Fruit fly (Drosophila melanogaster): Measurements from ENCODE around the gene Est-Q.

The Est-Q gene

DNA sequence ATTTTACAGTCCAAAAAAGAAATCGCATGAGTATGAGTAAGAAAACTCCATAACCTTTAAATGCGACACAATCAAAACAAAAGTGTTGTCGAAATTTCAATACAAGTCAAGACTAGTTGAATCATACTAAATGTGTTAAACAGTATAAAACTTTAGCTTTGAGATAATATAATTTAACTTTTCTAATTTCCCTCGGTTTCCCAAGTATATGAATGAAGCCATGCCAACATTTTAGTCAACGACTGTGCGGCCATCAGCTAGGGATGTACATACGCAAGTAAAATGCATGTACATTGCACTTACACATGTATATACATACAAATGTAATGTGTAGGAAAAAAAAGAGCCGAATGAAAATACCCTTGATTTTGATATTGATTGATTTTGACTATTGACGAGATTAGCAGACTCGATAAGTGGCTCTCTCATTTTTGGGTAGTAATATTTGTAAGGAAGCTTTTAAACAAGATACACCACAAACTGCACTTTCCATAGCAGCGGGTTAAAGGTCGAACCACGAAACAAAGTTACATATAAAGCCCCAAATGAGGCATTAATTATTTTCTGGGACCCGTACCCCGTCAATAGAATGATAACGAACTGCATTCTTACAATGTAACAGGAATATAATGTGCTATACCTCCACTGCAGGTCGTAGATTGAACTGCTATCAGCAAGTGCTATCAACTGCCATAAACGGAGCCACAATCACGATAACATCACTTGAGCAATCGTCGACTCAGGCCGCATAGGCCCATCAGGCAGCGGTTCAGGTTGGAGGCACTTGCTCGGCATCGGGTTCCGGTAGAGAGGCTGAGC is 23.1 kb downstream of the Est-Q start:
- TF ChIP-seq fd85E (GFP tag; optimal IDR thresholded peaks at IDR 0.05), result no peak
- no peak; the same call in 1 of the 2 replicates for TF ChIP-seq CG15336 (GFP tag; IDR thresholded peaks at IDR 0.05)
- TF ChIP-seq CG11902 (GFP tag; optimal IDR thresholded peaks at IDR 0.05), result no peak
- peak; percentile 39 for TF ChIP-seq CG31627 (GFP tag; optimal IDR thresholded peaks at IDR 0.05)
- no peak for TF ChIP-seq CG10631 (GFP tag; optimal IDR thresholded peaks at IDR 0.05)
- TF ChIP-seq CG7368 (GFP tag; optimal IDR thresholded peaks at IDR 0.05), result no peak
- TF ChIP-seq topi (GFP tag; optimal IDR thresholded peaks at IDR 0.05), result peak; percentile 35
- peak; percentile 16 for TF ChIP-seq CG8319 (GFP tag; optimal IDR thresholded peaks at IDR 0.05)
- peak; percentile 48 for TF ChIP-seq cyc (GFP tag; optimal IDR thresholded peaks at IDR 0.05)
- TF ChIP-seq achi (GFP tag; optimal IDR thresholded peaks at IDR 0.05), result no peak
- TF ChIP-seq Eip93F (GFP tag; optimal IDR thresholded peaks at IDR 0.05), result no peak
- TF ChIP-seq Ets96B (tag; optimal IDR thresholded peaks at IDR 0.05), result peak; percentile 49
- peak; percentile 66 for TF ChIP-seq Hr4 (GFP tag; optimal IDR thresholded peaks at IDR 0.05)
- TF ChIP-seq CG6808 (GFP tag; optimal IDR thresholded peaks at IDR 0.05), result no peak
- no peak for TF ChIP-seq vri (GFP tag; optimal IDR thresholded peaks at IDR 0.05)
- no peak for TF ChIP-seq OdsH (GFP tag; optimal IDR thresholded peaks at IDR 0.05)
- peak; percentile 31 for TF ChIP-seq CG3032 (tag; optimal IDR thresholded peaks at IDR 0.05)
- TF ChIP-seq CG6163 (GFP tag; IDR thresholded peaks at IDR 0.05), result no peak
- no peak for TF ChIP-seq fd59A (GFP tag; optimal IDR thresholded peaks at IDR 0.05)
- peak; percentile 61 for TF ChIP-seq acj6 (GFP tag; optimal IDR thresholded peaks at IDR 0.05)
- TF ChIP-seq CG32006 (GFP tag; optimal IDR thresholded peaks at IDR 0.05), result no peak
- TF ChIP-seq ss (GFP tag; optimal IDR thresholded peaks at IDR 0.05), result no peak
- TF ChIP-seq CG16779 (tag; optimal IDR thresholded peaks at IDR 0.05), result no peak
- TF ChIP-seq svp (GFP tag), result peak; percentile 95
- no peak for TF ChIP-seq net (GFP tag; optimal IDR thresholded peaks at IDR 0.05)
- TF ChIP-seq Sox14 (GFP tag; optimal IDR thresholded peaks at IDR 0.05), result peak; percentile 39
- peak; percentile 23 for TF ChIP-seq lz (GFP tag; optimal IDR thresholded peaks at IDR 0.05)
- TF ChIP-seq Hr38 (GFP tag; optimal IDR thresholded peaks at IDR 0.05), result no peak
- peak; percentile 40 for TF ChIP-seq CG6792 (GFP tag; optimal IDR thresholded peaks at IDR 0.05)
- TF ChIP-seq Gug (GFP tag; IDR thresholded peaks at IDR 0.05), result no peak; the same call in 1 of the 2 replicates
- TF ChIP-seq CG6276 (GFP tag; optimal IDR thresholded peaks at IDR 0.05), result no peak
- TF ChIP-seq dsx (GFP tag; optimal IDR thresholded peaks at IDR 0.05; ENCODE audit: poor library complexity, severe bottlenecking), result peak; percentile 95
- no peak for TF ChIP-seq eg (GFP tag; IDR thresholded peaks at IDR 0.05)
- TF ChIP-seq pdm3 (GFP tag; optimal IDR thresholded peaks at IDR 0.05), result no peak
- TF ChIP-seq Blimp-1 (GFP tag; optimal IDR thresholded peaks at IDR 0.05), result no peak
- TF ChIP-seq salr (GFP tag; optimal IDR thresholded peaks at IDR 0.05), result no peak
- TF ChIP-seq Lpt (GFP tag; optimal IDR thresholded peaks at IDR 0.05), result no peak
- TF ChIP-seq Ets21C (GFP tag; optimal IDR thresholded peaks at IDR 0.05), result no peak
- peak; percentile 61 for TF ChIP-seq Eip75B (GFP tag; optimal IDR thresholded peaks at IDR 0.05)
- no peak for TF ChIP-seq CG11294 (GFP tag; IDR thresholded peaks at IDR 0.05)
- no peak; the same call in 2 of the 3 replicates for TF ChIP-seq CG8119 (GFP tag; IDR thresholded peaks at IDR 0.05)
- TF ChIP-seq spab (GFP tag; optimal IDR thresholded peaks at IDR 0.05), result no peak
- TF ChIP-seq fkh (GFP tag; optimal IDR thresholded peaks at IDR 0.05), result no peak
- TF ChIP-seq CG11762 (GFP tag; optimal IDR thresholded peaks at IDR 0.05; ENCODE audit: insufficient read depth), result peak; percentile 24
- TF ChIP-seq esn (GFP tag; optimal IDR thresholded peaks at IDR 0.05), result peak; percentile 62
- peak; percentile 83 for TF ChIP-seq Eip78C (GFP tag)
- TF ChIP-seq Sox102F (GFP tag; optimal IDR thresholded peaks at IDR 0.05), result no peak
- TF ChIP-seq CG1621 (tag; optimal IDR thresholded peaks at IDR 0.05), result no peak
- TF ChIP-seq CG8632 (GFP tag; optimal IDR thresholded peaks at IDR 0.05), result no peak
- TF ChIP-seq Smox (GFP tag; optimal IDR thresholded peaks at IDR 0.05), result no peak
- TF ChIP-seq CG4318 (GFP tag; optimal IDR thresholded peaks at IDR 0.05), result no peak
